Worm (Caenorhabditis elegans) whole organism, L2 larva: ENCODE measurements around the gene F56A8.9.

Experiments
- R02D3.7 ChIP-seq: fragments of 150-350 bp; optimal IDR thresholded peaks from 2 replicates; lab custom pipeline; 2014; ENCODE audit warnings: missing biosample characterization, missing genetic modification characterization
- ama-1 ChIP-seq: fragments of 150-350 bp; optimal IDR thresholded peaks from 2 replicates; lab custom pipeline; 2018; ENCODE audit warnings: inconsistent platforms
- blmp-1 ChIP-seq: sonication (generic microtip); optimal IDR thresholded peaks from 2 replicates; lab custom pipeline; 2017; ENCODE audit warnings: missing genetic modification characterization, mild to moderate bottlenecking, missing compliant biosample characterization, antibody characterized with exemption, moderate library complexity; ENCODE audit not compliant: insufficient read depth
- ceh-82 ChIP-seq: fragments of 150-350 bp; optimal IDR thresholded peaks from 2 replicates; lab custom pipeline; 2014; ENCODE audit warnings: missing biosample characterization, missing genetic modification characterization
- fos-1 ChIP-seq: fragments of 150-350 bp; optimal IDR thresholded peaks from 2 replicates; lab custom pipeline; 2014; ENCODE audit warnings: missing biosample characterization, missing genetic modification characterization
- nhr-11 ChIP-seq: fragments of 150-350 bp; optimal IDR thresholded peaks from 2 replicates; lab custom pipeline; 2014; ENCODE audit warnings: missing biosample characterization, missing genetic modification characterization
- nhr-21 ChIP-seq: fragments of 150-350 bp; optimal IDR thresholded peaks from 2 replicates; lab custom pipeline; 2014; ENCODE audit warnings: missing biosample characterization, missing genetic modification characterization
- nhr-77 ChIP-seq: fragments of 150-350 bp; optimal IDR thresholded peaks from 2 replicates; lab custom pipeline; 2014; ENCODE audit warnings: missing biosample characterization, missing genetic modification characterization
- skn-1 ChIP-seq: sonication (generic microtip); optimal IDR thresholded peaks from 2 replicates; lab custom pipeline; 2017; ENCODE audit warnings: missing biosample characterization, missing genetic modification characterization
- ztf-11 ChIP-seq: sonication (generic microtip); optimal IDR thresholded peaks from 2 replicates; lab custom pipeline; 2017; ENCODE audit warnings: missing biosample characterization, missing genetic modification characterization
- ztf-4 ChIP-seq: fragments of 150-350 bp; optimal IDR thresholded peaks from 2 replicates; lab custom pipeline; 2014; ENCODE audit warnings: missing biosample characterization, missing genetic modification characterization

- TF ChIP-seq nhr-11 (tag; lab: Kevin White, UChicago) (no peak), ztf-11 (tag; lab: Kevin White, UChicago) (no peak), blmp-1 (no peak), nhr-21 (tag; lab: Kevin White, UChicago) (no peak), ztf-4 (tag; lab: Kevin White, UChicago) (no peak), R02D3.7 (no peak), ama-1 (no peak), skn-1 (tag; lab: Kevin White, UChicago) (no peak), fos-1 (tag; lab: Kevin White, UChicago) (no peak), nhr-77 (no peak), ceh-82 (tag; lab: Kevin White, UChicago) (no peak)
These were observed 41.4 kb upstream of the F56A8.9 start for ce11 chrIII:13213111-13213510.
